Worm (Caenorhabditis elegans) whole organism, mixed stage, embryonic: ENCODE measurements around the gene sma-5.

Source experiments
- mab-5 ChIP-seq: fragments of 150-350 bp; optimal IDR thresholded peaks from 2 replicates; lab custom pipeline; 2014; ENCODE audit warnings: missing biosample characterization, missing genetic modification characterization
- mep-1 ChIP-seq: fragments of 150-350 bp; optimal IDR thresholded peaks from 2 replicates; lab custom pipeline; 2017; ENCODE audit warnings: missing biosample characterization, missing genetic modification reagents, missing genetic modification characterization, inconsistent platforms
- unc-62 ChIP-seq: fragments of 150-350 bp; optimal IDR thresholded peaks from 2 replicates; lab custom pipeline; 2014; ENCODE audit warnings: missing biosample characterization, missing genetic modification reagents, missing genetic modification characterization

DNA sequence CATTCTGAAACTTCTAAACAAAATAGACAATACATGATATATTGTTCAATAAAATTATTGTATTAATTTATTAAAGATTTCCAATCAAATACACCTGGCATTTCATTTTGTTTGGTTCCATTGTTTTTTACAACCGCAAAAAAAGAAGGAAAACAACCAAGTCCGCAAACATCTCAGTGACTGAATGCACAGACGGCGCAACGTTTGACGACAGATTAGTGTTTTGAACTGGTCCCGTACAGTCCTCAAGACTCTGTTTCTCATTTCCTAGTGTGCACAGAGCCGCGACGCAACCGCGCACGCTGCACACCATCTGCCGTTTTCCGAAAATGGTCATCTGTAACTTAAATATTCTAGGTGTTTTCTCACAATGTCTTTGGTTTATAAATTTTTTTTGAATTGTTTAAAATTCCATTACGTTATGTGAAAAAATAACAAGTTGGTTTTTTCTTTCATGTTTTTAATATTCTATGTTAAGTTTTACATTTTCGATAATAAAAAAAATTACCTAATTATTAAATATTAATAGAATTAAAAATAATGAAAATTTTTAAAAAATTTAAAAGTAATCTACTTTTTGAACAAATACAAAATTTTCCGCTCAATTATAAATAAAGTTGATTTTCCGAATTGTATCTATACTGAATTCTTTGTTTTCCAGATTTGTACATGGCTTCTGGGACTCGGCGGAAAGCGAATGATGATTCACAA, 57.0 kb downstream of the sma-5 start, which contains the start of gene lsd-1:
- TF ChIP-seq mab-5 (no peak), unc-62 (GFP tag; lab: Kevin White, UChicago) (no peak), mep-1 (tag; lab: Kevin White, UChicago) (peak; percentile 29)
